Fruit fly (Drosophila melanogaster) whole organism: Measurements from ENCODE around the gene Atg6.
A peak's percentile ranks its signal among the peaks of the same experiment; 100 is the strongest.

ENCODE experiments used
- CG8478 ChIP-seq: fragments of >200 bp; optimal IDR thresholded peaks from 2 replicates; lab custom pipeline; 2018; ENCODE audit warnings: inconsistent platforms
- Dll ChIP-seq: fragments of >200 bp; optimal IDR thresholded peaks from 2 replicates; lab custom pipeline; 2017
- EcR ChIP-seq, 2 experiments: fragments of >200 bp; optimal IDR thresholded peaks; 2 replicates each; lab custom pipeline; 2017; ENCODE audit warnings: missing biosample characterization in 2 of 2, missing genetic modification characterization in 2 of 2, missing genetic modification reagents in 2 of 2
- pan ChIP-seq: fragments of >200 bp; optimal IDR thresholded peaks from 2 replicates; lab custom pipeline; 2017
- psq ChIP-seq: fragments of >200 bp; optimal IDR thresholded peaks from 2 replicates; lab custom pipeline; 2017
- usp ChIP-seq: fragments of >200 bp; optimal IDR thresholded peaks from 2 replicates; lab custom pipeline; 2017; ENCODE audit warnings: missing biosample characterization, missing genetic modification characterization, mixed read lengths

Gene Atg6

dm6 chr3R:24037538-24038265 is 12.9 kb downstream of the Atg6 start, which contains the start of gene spas:
Gene spas, plus strand, starts transcription at chr3R:24038215.
- TF ChIP-seq usp (GFP tag; lab: Kevin White, UChicago) = no peak
- TF ChIP-seq psq = no peak
- TF ChIP-seq EcR (GFP tag; optimal IDR thresholded peaks at IDR 0.05; lab: Kevin White, UChicago) = no peak
- no peak for TF ChIP-seq CG8478 (lab: Kevin White, UChicago)
- no peak for TF ChIP-seq pan (lab: Kevin White, UChicago)
- TF ChIP-seq Dll (lab: Kevin White, UChicago) = no peak

- no peak for TF ChIP-seq EcR (GFP tag; optimal IDR thresholded peaks at IDR 0.05; lab: Kevin White, UChicago)
- no peak for TF ChIP-seq psq
These were observed 18.6 kb downstream of the Atg6 start, which contains the start of the genes KrT95D and Mettl3 for dm6 chr3R:24031825-24032523. Gene KrT95D, minus strand, starts transcription at chr3R:24031827. Gene Mettl3, plus strand, starts transcription at chr3R:24032157.

dm6 chr3R:24031019-24031824 is 19.4 kb downstream of the Atg6 start:
- no peak for TF ChIP-seq EcR (GFP tag; optimal IDR thresholded peaks at IDR 0.05; lab: Kevin White, UChicago)
- TF ChIP-seq CG8478 (lab: Kevin White, UChicago) = peak; percentile 2

- no peak for TF ChIP-seq psq
- TF ChIP-seq EcR (GFP tag; optimal IDR thresholded peaks at IDR 0.05; lab: Kevin White, UChicago) = no peak
- no peak for TF ChIP-seq pan (lab: Kevin White, UChicago)
- no peak for TF ChIP-seq Dll (lab: Kevin White, UChicago)
- no peak for TF ChIP-seq CG8478 (lab: Kevin White, UChicago)
- no peak for TF ChIP-seq usp (GFP tag; lab: Kevin White, UChicago)
These were observed 23.4 kb downstream of the Atg6 start for dm6 chr3R:24027222-24027621.

dm6 chr3R:24026503-24026902 is 24.1 kb downstream of the Atg6 start:
- no peak for TF ChIP-seq CG8478 (lab: Kevin White, UChicago)
- no peak for TF ChIP-seq pan (lab: Kevin White, UChicago)
- no peak for TF ChIP-seq psq
- no peak for TF ChIP-seq usp (GFP tag; lab: Kevin White, UChicago)
- TF ChIP-seq Dll (lab: Kevin White, UChicago) = no peak
- no peak for TF ChIP-seq EcR (GFP tag; optimal IDR thresholded peaks at IDR 0.05; lab: Kevin White, UChicago)

dm6 chr3R:24025715-24026467 is 24.7 kb downstream of the Atg6 start:
- TF ChIP-seq EcR (GFP tag; optimal IDR thresholded peaks at IDR 0.05; lab: Kevin White, UChicago) = no peak
- TF ChIP-seq usp (GFP tag; lab: Kevin White, UChicago) = no peak

- TF ChIP-seq EcR (GFP tag; optimal IDR thresholded peaks at IDR 0.05; lab: Kevin White, UChicago) = peak in 1 of 2 experiments; percentile 72
- TF ChIP-seq psq = no peak
These were observed 25.9 kb downstream of the Atg6 start for dm6 chr3R:24024688-24025087.

dm6 chr3R:24024123-24024522 is 26.5 kb downstream of the Atg6 start:
- TF ChIP-seq pan (lab: Kevin White, UChicago) (no peak), EcR (GFP tag; optimal IDR thresholded peaks at IDR 0.05; lab: Kevin White, UChicago) (no peak), CG8478 (lab: Kevin White, UChicago) (no peak), psq (no peak), usp (GFP tag; lab: Kevin White, UChicago) (no peak), Dll (lab: Kevin White, UChicago) (no peak)

dm6 chr3R:24021895-24022294 is 28.7 kb downstream of the Atg6 start:
- TF ChIP-seq pan (lab: Kevin White, UChicago) = no peak
- no peak for TF ChIP-seq CG8478 (lab: Kevin White, UChicago)
- TF ChIP-seq psq = no peak
- TF ChIP-seq Dll (lab: Kevin White, UChicago) = no peak
- no peak for TF ChIP-seq usp (GFP tag; lab: Kevin White, UChicago)
- no peak for TF ChIP-seq EcR (GFP tag; optimal IDR thresholded peaks at IDR 0.05; lab: Kevin White, UChicago)

dm6 chr3R:24017648-24018047 is 32.9 kb downstream of the Atg6 start:
- TF ChIP-seq EcR (GFP tag; optimal IDR thresholded peaks at IDR 0.05; lab: Kevin White, UChicago) = no peak
- TF ChIP-seq pan (lab: Kevin White, UChicago) = no peak
- no peak for TF ChIP-seq Dll (lab: Kevin White, UChicago)
